Fruit fly (Drosophila melanogaster) Kc167 (cell line): ENCODE data around the gene CG14659.

ENCODE experiments used
- Myc ChIP-seq: fragments of >200 bp; optimal IDR thresholded peaks from 2 replicates; lab custom pipeline; 2017; ENCODE audit warnings: missing external identifiers
- Sin3A ChIP-seq: fragments of >200 bp; optimal IDR thresholded peaks from 2 replicates; lab custom pipeline; 2018; ENCODE audit warnings: missing external identifiers
- h ChIP-seq: fragments of >200 bp; optimal IDR thresholded peaks from 3 replicates; lab custom pipeline; 2018; ENCODE audit warnings: missing external identifiers
- insv ChIP-seq: fragments of >200 bp; optimal IDR thresholded peaks from 3 replicates; lab custom pipeline; 2018; ENCODE audit warnings: missing external identifiers
- psq ChIP-seq: fragments of >200 bp; optimal IDR thresholded peaks from 2 replicates; lab custom pipeline; 2017; ENCODE audit warnings: missing external identifiers
- ttk ChIP-seq: sonication (Bioruptor generic); optimal IDR thresholded peaks from 2 replicates; lab custom pipeline; 2017; ENCODE audit warnings: missing external identifiers

CG14659 gene

dm6 chr3R:4855711-4856110 is 24.6 kb upstream of the CG14659 start:
- no peak for TF ChIP-seq insv (lab: Kevin White, UChicago)
- no peak for TF ChIP-seq psq (lab: Kevin White, UChicago)
- no peak for TF ChIP-seq ttk (lab: Kevin White, UChicago)
- TF ChIP-seq Sin3A, result no peak
- TF ChIP-seq Myc (lab: Kevin White, UChicago), result no peak
- TF ChIP-seq h (lab: Kevin White, UChicago), result no peak

dm6 chr3R:4854216-4854615 is 23.1 kb upstream of the CG14659 start:
- TF ChIP-seq insv (lab: Kevin White, UChicago), result no peak
- no peak for TF ChIP-seq ttk (lab: Kevin White, UChicago)
- no peak for TF ChIP-seq Myc (lab: Kevin White, UChicago)
- TF ChIP-seq psq (lab: Kevin White, UChicago), result no peak
- no peak for TF ChIP-seq Sin3A
- TF ChIP-seq h (lab: Kevin White, UChicago), result no peak

dm6 chr3R:4853504-4853903 is 22.4 kb upstream of the CG14659 start:
- TF ChIP-seq Sin3A (no peak), insv (lab: Kevin White, UChicago) (no peak)

- TF ChIP-seq Myc (lab: Kevin White, UChicago), result no peak
- TF ChIP-seq h (lab: Kevin White, UChicago), result no peak
- TF ChIP-seq insv (lab: Kevin White, UChicago), result no peak
Measured at dm6 chr3R:4852373-4852860, 21.3 kb upstream of the CG14659 start, which contains the start of gene opa. Gene opa, plus strand, starts transcription at chr3R:4852813.

dm6 chr3R:4849035-4849656 is 18.0 kb upstream of the CG14659 start:
- TF ChIP-seq Sin3A (no peak), h (lab: Kevin White, UChicago) (no peak), ttk (lab: Kevin White, UChicago) (no peak), insv (lab: Kevin White, UChicago) (no peak), psq (lab: Kevin White, UChicago) (no peak), Myc (lab: Kevin White, UChicago) (no peak)

dm6 chr3R:4847388-4847787 is 16.3 kb upstream of the CG14659 start:
- TF ChIP-seq h (lab: Kevin White, UChicago), result no peak
- TF ChIP-seq insv (lab: Kevin White, UChicago), result no peak
- TF ChIP-seq Sin3A, result no peak
- TF ChIP-seq psq (lab: Kevin White, UChicago), result no peak
- no peak for TF ChIP-seq Myc (lab: Kevin White, UChicago)
- no peak for TF ChIP-seq ttk (lab: Kevin White, UChicago)

dm6 chr3R:4846787-4847186 is 15.7 kb upstream of the CG14659 start:
- TF ChIP-seq Sin3A, result no peak
- no peak for TF ChIP-seq ttk (lab: Kevin White, UChicago)
- TF ChIP-seq h (lab: Kevin White, UChicago), result no peak
- TF ChIP-seq insv (lab: Kevin White, UChicago), result no peak
- no peak for TF ChIP-seq psq (lab: Kevin White, UChicago)
- TF ChIP-seq Myc (lab: Kevin White, UChicago), result no peak

dm6 chr3R:4846194-4846593 is 15.1 kb upstream of the CG14659 start:
- TF ChIP-seq Sin3A, result no peak
- TF ChIP-seq Myc (lab: Kevin White, UChicago), result no peak
- TF ChIP-seq ttk (lab: Kevin White, UChicago), result no peak
- no peak for TF ChIP-seq h (lab: Kevin White, UChicago)
- no peak for TF ChIP-seq psq (lab: Kevin White, UChicago)
- no peak for TF ChIP-seq insv (lab: Kevin White, UChicago)

dm6 chr3R:4845353-4845752 is 14.3 kb upstream of the CG14659 start:
- no peak for TF ChIP-seq ttk (lab: Kevin White, UChicago)
- no peak for TF ChIP-seq insv (lab: Kevin White, UChicago)
- no peak for TF ChIP-seq psq (lab: Kevin White, UChicago)
- no peak for TF ChIP-seq Sin3A
- TF ChIP-seq Myc (lab: Kevin White, UChicago), result no peak
- no peak for TF ChIP-seq h (lab: Kevin White, UChicago)

dm6 chr3R:4842958-4843357 is 11.9 kb upstream of the CG14659 start:
- TF ChIP-seq Myc (lab: Kevin White, UChicago), result no peak
- TF ChIP-seq psq (lab: Kevin White, UChicago), result no peak
- no peak for TF ChIP-seq Sin3A
- TF ChIP-seq ttk (lab: Kevin White, UChicago), result no peak
- no peak for TF ChIP-seq h (lab: Kevin White, UChicago)
- no peak for TF ChIP-seq insv (lab: Kevin White, UChicago)

dm6 chr3R:4840757-4841156 is 9.7 kb upstream of the CG14659 start:
- no peak for TF ChIP-seq insv (lab: Kevin White, UChicago)
- no peak for TF ChIP-seq psq (lab: Kevin White, UChicago)
- TF ChIP-seq h (lab: Kevin White, UChicago), result no peak
- TF ChIP-seq Sin3A, result no peak
- TF ChIP-seq ttk (lab: Kevin White, UChicago), result no peak
- TF ChIP-seq Myc (lab: Kevin White, UChicago), result no peak

dm6 chr3R:4835315-4835714 is 4.2 kb upstream of the CG14659 start:
- TF ChIP-seq insv (lab: Kevin White, UChicago) (no peak), h (lab: Kevin White, UChicago) (no peak), ttk (lab: Kevin White, UChicago) (no peak), psq (lab: Kevin White, UChicago) (no peak), Sin3A (no peak), Myc (lab: Kevin White, UChicago) (no peak)
